Worm (Caenorhabditis elegans): ENCODE results near the gene F09E5.7.

F09E5.7 gene

ce11 chrII:5389831-5390323 is 38.0 kb downstream of the F09E5.7 start, which contains the start of gene ndx-6 (continued):
- no peak for TF ChIP-seq ceh-79 (tag; optimal IDR thresholded peaks at IDR 0.05)
- TF ChIP-seq nhr-27 (tag; optimal IDR thresholded peaks at IDR 0.05) = no peak
- TF ChIP-seq unc-62 (GFP tag; optimal IDR thresholded peaks at IDR 0.05) = no peak
- no peak for TF ChIP-seq ccch-3 (GFP tag; optimal IDR thresholded peaks at IDR 0.05)
- peak; percentile 30 for TF ChIP-seq F49E8.2 (tag; optimal IDR thresholded peaks at IDR 0.05; ENCODE audit: insufficient read depth)
- TF ChIP-seq him-1 (tag; optimal IDR thresholded peaks at IDR 0.05) = no peak
- no peak for TF ChIP-seq F57C9.4 (tag; optimal IDR thresholded peaks at IDR 0.05)
- 0 out of 2 replicates have a peak, but pooled peaks have one; percentile 17 for TF ChIP-seq D2030.7 (GFP tag; IDR thresholded peaks at IDR 0.05)
- no peak for TF ChIP-seq F52B5.7 (tag; optimal IDR thresholded peaks at IDR 0.05)
- TF ChIP-seq B0019.2 (GFP tag; conservative IDR thresholded peaks at IDR 0.05) = no peak
- TF ChIP-seq let-526 (GFP tag; IDR thresholded peaks at IDR 0.05) = no peak
- no peak for TF ChIP-seq nfya-2 (GFP tag; IDR thresholded peaks at IDR 0.05)
- TF ChIP-seq athp-1 (tag; optimal IDR thresholded peaks at IDR 0.05) = peak; percentile 38
- no peak for TF ChIP-seq ztf-25 (GFP tag; IDR thresholded peaks at IDR 0.05)
- TF ChIP-seq Y53F4B.3 (GFP tag; IDR thresholded peaks at IDR 0.05) = no peak
- TF ChIP-seq xnd-1 (tag; optimal IDR thresholded peaks at IDR 0.05) = peak; percentile 26
- TF ChIP-seq Y56A3A.18 (GFP tag; IDR thresholded peaks at IDR 0.05) = no peak
- TF ChIP-seq dpff-1 (tag; optimal IDR thresholded peaks at IDR 0.05) = no peak
- peak; percentile 46 for TF ChIP-seq lsl-1 (GFP tag; optimal IDR thresholded peaks at IDR 0.05)
- TF ChIP-seq tbp1 (GFP tag; optimal IDR thresholded peaks at IDR 0.05) = peak; percentile 56
- TF ChIP-seq lin-54 (GFP tag; optimal IDR thresholded peaks at IDR 0.05) = peak; percentile 98
- TF ChIP-seq snpc-1.3 (tag; optimal IDR thresholded peaks at IDR 0.05; ENCODE audit: insufficient read depth) = peak; percentile 5
- TF ChIP-seq F10E7.11 (tag; optimal IDR thresholded peaks at IDR 0.05) = no peak
- no peak for TF ChIP-seq unc-130 (GFP tag; optimal IDR thresholded peaks at IDR 0.05)
- TF ChIP-seq pha-4 (tag; optimal IDR thresholded peaks at IDR 0.05) = peak; percentile 50
- 0 out of 2 replicates have a peak, but pooled peaks have one; percentile 54 for TF ChIP-seq C06A6.2 (GFP tag; conservative IDR thresholded peaks at IDR 0.05)
- no peak for TF ChIP-seq madf-10 (tag; optimal IDR thresholded peaks at IDR 0.05)
- no peak for TF ChIP-seq F23B12.7 (tag; optimal IDR thresholded peaks at IDR 0.05; ENCODE audit: insufficient read depth)
- TF ChIP-seq hlh-12 (tag; optimal IDR thresholded peaks at IDR 0.05) = no peak
- TF ChIP-seq ztf-26 (tag; optimal IDR thresholded peaks at IDR 0.05) = peak; percentile 9
- no peak for TF ChIP-seq T07F8.4 (tag; optimal IDR thresholded peaks at IDR 0.05)
- TF ChIP-seq Y67H2A.10 (GFP tag; conservative IDR thresholded peaks at IDR 0.05) = no peak
- 0 out of 2 replicates have a peak, but pooled peaks have one; percentile 33 for TF ChIP-seq ceh-91 (GFP tag; IDR thresholded peaks at IDR 0.05)
- peak; percentile 75; the same call in 1 of the 2 replicates for TF ChIP-seq madf-3 (GFP tag; IDR thresholded peaks at IDR 0.05)
- peak; percentile 79 for TF ChIP-seq mcd-1 (GFP tag; IDR thresholded peaks at IDR 0.05)
- peak; percentile 95 for TF ChIP-seq ztf-18 (tag; optimal IDR thresholded peaks at IDR 0.05)
- peak; percentile 67 for TF ChIP-seq dox-1 (GFP tag; IDR thresholded peaks at IDR 0.05)
- TF ChIP-seq sea-2 (GFP tag; IDR thresholded peaks at IDR 0.05) = no peak
- TF ChIP-seq B0261.1 (tag; optimal IDR thresholded peaks at IDR 0.05) = no peak
- no peak for TF ChIP-seq nhr-90 (tag; optimal IDR thresholded peaks at IDR 0.05)
- no peak for TF ChIP-seq ztf-3 (GFP tag; optimal IDR thresholded peaks at IDR 0.05)
- TF ChIP-seq bed-2 (GFP tag; IDR thresholded peaks at IDR 0.05) = no peak
- TF ChIP-seq egl-44 (GFP tag; IDR thresholded peaks at IDR 0.05) = no peak
- TF ChIP-seq nfyb-1 (GFP tag; IDR thresholded peaks at IDR 0.05) = peak; percentile 77; the same call in 1 of the 2 replicates
- no peak for TF ChIP-seq ztf-28 (GFP tag; IDR thresholded peaks at IDR 0.05)
